Fruit fly (Drosophila melanogaster): ENCODE measurements around the gene smo.

smo gene

DNA sequence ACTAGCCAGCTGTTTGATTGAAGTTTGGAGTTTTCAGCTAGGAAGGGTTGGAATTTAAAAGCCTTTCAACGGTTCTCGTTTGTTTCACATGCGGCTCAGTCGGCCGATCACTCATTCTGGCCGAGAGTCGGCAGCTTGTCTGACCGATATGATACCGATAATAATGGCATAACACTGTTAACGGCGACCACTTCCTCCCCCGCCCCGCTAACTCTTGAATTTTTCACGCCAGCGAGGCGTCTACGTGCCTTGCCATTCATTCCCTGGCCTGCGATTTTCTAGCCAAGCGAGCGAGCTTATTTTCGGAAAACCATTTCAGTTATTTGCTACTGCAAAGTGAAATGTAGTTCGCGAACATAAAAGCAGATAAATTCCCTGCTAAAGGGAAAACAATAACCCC is 22.6 kb downstream of the smo start:
- TF ChIP-seq CG13204 (GFP tag; optimal IDR thresholded peaks at IDR 0.05): no peak
- no peak for TF ChIP-seq CG34367 (tag; optimal IDR thresholded peaks at IDR 0.05)
- no peak for TF ChIP-seq Ets98B (GFP tag; IDR thresholded peaks at IDR 0.05)
- no peak for TF ChIP-seq CG15710 (tag; optimal IDR thresholded peaks at IDR 0.05)
- TF ChIP-seq CG14655 (GFP tag; optimal IDR thresholded peaks at IDR 0.05): no peak
- no peak for TF ChIP-seq CG8159 (tag; optimal IDR thresholded peaks at IDR 0.05)

DNA sequence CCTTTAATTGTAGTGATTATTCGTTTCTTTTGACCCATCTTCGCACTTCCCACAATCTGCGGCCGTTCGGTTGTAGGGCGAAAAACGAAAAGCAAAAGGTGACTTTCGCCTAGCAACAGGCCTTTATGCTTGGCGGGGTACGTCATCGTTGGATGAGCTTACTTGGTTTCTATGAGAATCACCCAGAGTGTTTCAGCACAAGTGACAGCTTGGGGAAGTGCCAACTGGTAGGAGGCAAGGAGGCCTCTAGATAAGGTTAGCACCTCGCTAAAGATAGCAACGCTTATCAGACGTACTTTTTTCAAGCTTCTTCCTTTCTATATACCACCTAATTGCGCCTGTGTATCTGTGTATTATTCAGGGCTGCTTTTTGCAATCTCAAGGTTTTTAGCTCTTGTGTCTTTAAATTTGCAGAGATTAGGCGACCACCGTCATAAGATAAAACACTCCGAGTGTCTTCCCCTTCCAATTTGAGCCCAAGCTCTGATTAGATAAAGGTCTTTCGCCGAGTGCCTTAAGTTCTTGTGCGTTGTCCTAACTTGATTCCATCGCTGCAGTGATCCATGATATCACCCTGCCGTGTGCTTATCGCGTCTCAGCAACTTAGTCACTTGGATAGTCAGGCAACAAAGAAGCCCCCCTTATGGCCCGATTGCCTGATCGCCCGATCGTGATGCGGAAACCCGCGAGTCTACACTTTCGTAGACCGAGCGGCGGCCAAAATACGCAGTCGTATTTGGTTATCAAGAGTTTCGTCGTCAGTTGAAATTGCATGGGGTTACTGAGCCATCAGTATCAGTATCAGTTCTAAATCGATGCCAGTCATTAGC is 23.7 kb downstream of the smo start:
- TF ChIP-seq CG32121 (GFP tag; IDR thresholded peaks at IDR 0.05): no peak
- no peak for TF ChIP-seq CG10348 (GFP tag; IDR thresholded peaks at IDR 0.05)
- TF ChIP-seq D1 (tag; optimal IDR thresholded peaks at IDR 0.05): no peak
- no peak for TF ChIP-seq Pif1B (GFP tag; optimal IDR thresholded peaks at IDR 0.05)
- TF ChIP-seq CG8159 (tag; optimal IDR thresholded peaks at IDR 0.05): no peak
- no peak for TF ChIP-seq CG4496 (GFP tag; IDR thresholded peaks at IDR 0.05)
- TF ChIP-seq Ets98B (GFP tag; IDR thresholded peaks at IDR 0.05): no peak
- TF ChIP-seq rn (GFP tag; IDR thresholded peaks at IDR 0.05): no peak
- TF ChIP-seq CG12605 (GFP tag; IDR thresholded peaks at IDR 0.05): no peak

DNA sequence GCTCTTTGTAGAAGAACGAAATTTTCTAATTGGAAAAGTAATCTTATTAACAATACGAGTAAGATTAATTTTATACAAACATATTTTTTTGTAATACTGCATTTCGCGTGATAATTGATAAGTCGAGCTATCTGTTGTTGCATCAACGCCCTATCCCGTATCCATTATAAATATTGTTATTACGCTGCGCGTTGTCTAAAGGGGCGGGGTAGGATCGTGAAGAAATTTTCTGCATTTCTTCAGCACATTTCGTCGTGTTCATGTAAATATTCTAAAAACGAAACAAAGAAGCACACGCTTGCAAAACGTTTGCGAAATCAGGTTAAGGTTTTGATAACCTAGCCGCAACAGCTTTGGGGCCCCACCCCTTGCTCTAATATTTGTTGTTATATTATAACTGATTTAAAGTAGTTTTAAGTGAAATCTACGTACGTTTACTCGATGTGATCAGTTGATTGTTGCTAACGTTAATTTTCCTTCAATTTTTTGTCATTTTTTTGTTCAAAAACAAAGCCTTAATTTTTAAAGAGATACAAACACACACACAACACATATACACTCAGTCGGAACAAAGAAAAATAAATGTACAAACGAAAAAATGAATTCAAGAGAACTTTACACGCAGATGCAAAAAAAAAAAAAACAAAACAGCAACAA is 26.1 kb downstream of the smo start:
- no peak for TF ChIP-seq Ets98B (GFP tag; IDR thresholded peaks at IDR 0.05)

DNA sequence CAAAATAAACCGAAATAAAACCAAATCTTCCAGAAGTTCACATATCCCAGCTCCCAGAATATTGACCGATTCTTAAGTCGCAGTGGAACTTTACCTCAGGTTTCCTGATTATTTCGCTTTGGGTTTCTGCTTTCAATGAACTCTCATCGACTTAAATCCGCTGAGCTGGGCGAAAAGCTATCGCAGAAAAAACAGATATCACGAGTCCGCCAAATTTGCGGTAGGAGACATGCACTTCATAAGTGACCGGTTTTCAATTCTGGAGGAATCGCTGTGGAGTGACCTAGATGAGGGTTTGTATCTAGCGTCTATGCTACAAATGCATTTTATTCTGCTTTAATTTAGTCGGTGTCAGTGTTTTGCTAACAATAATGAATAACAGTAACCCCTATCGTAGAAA is 27.8 kb downstream of the smo start:
- TF ChIP-seq CG4496 (GFP tag; IDR thresholded peaks at IDR 0.05) (no peak), Pif1B (GFP tag; optimal IDR thresholded peaks at IDR 0.05) (no peak), rn (GFP tag; IDR thresholded peaks at IDR 0.05) (no peak), CG9948 (tag; optimal IDR thresholded peaks at IDR 0.05) (no peak), Pif1A (GFP tag; optimal IDR thresholded peaks at IDR 0.05) (no peak), CG13204 (GFP tag; optimal IDR thresholded peaks at IDR 0.05) (no peak), Ets98B (GFP tag; IDR thresholded peaks at IDR 0.05) (no peak), CG32121 (GFP tag; IDR thresholded peaks at IDR 0.05) (no peak), CG15710 (tag; optimal IDR thresholded peaks at IDR 0.05) (no peak), CG8159 (tag; optimal IDR thresholded peaks at IDR 0.05) (no peak), CG8301 (tag; optimal IDR thresholded peaks at IDR 0.05) (no peak), CG17806 (tag; optimal IDR thresholded peaks at IDR 0.05) (no peak), CG14655 (GFP tag; optimal IDR thresholded peaks at IDR 0.05) (no peak), CG10348 (GFP tag; IDR thresholded peaks at IDR 0.05) (no peak), D1 (tag; optimal IDR thresholded peaks at IDR 0.05) (no peak), fd96Ca (GFP tag; IDR thresholded peaks at IDR 0.05) (no peak), Snoo (tag; optimal IDR thresholded peaks at IDR 0.05) (no peak), CG34367 (tag; optimal IDR thresholded peaks at IDR 0.05) (no peak)

DNA sequence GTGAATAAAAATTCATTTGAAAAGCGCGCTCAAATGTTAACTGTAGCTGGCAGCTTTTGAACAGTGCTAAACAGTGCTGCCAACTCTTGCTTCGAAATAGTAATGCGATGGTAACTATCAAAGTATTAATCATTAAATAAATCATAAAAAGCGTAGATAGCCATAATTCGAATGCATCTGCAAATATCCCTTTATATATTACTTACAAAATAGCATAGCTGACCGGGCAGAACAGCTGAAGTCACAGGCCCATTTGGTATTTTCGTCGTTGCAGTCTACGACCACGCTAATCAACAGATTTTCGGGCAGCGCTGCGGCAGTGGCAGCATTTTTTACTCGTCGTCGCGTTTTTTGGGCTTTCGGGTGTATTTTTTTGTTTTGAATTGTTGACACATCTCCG is 28.3 kb downstream of the smo start, which contains the start of gene Plc21C:
Plc21C (plus strand) TSS at position 290 of the 400 bp plus-strand sequence.
- no peak for TF ChIP-seq fd96Ca (GFP tag; IDR thresholded peaks at IDR 0.05)
- TF ChIP-seq CG15710 (tag; optimal IDR thresholded peaks at IDR 0.05): peak; percentile 27
- TF ChIP-seq Snoo (tag; optimal IDR thresholded peaks at IDR 0.05): no peak
- peak; percentile 9 for TF ChIP-seq CG14655 (GFP tag; optimal IDR thresholded peaks at IDR 0.05)
- no peak for TF ChIP-seq CG32121 (GFP tag; IDR thresholded peaks at IDR 0.05)
- TF ChIP-seq CG13204 (GFP tag; optimal IDR thresholded peaks at IDR 0.05): no peak
- no peak for TF ChIP-seq gl (tag; optimal IDR thresholded peaks at IDR 0.05)
- peak; percentile 14 for TF ChIP-seq CG8159 (tag; optimal IDR thresholded peaks at IDR 0.05)
- TF ChIP-seq CG17806 (tag; optimal IDR thresholded peaks at IDR 0.05): peak; percentile 11

DNA sequence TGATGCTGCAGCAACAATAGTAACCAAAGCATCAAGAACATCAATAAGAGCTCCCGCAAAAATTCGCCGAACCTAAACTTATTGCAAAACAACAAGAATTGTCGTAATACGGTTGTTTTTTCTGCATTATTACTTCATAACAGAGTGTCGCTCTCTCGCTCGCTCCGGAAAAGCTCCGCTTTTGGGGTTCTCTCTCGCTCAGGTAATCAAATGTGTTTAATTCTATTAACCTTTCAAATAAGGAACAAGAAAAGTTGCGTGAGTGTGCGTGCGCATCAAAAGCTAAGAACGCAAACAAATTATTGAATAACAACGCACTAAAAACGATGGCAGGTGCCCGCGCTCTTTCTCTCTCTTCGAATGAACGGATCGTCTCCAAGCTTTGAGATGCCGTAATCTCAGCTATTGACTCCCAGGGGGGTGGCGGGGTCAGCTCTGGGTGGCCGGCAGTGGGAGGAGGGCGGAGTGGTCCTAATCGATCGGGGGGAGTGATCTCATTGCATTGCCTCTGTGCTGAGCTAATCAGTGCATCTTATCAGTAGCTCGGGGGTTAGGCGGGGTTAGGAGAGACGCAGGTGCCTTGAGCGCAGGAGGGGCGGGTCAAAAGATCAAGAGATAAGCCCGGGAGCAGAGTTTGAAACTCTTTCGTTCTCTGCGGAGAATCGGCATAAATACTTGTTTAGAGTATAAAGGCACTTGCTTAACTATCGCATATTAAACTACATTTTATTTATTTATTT is 29.0 kb downstream of the smo start:
- TF ChIP-seq Snoo (tag; optimal IDR thresholded peaks at IDR 0.05) (no peak), CG4496 (GFP tag; IDR thresholded peaks at IDR 0.05) (0 out of 3 replicates have a peak, but pooled peaks have one; percentile 33), EcR (GFP tag; optimal IDR thresholded peaks at IDR 0.05) (peak; percentile 14)

DNA sequence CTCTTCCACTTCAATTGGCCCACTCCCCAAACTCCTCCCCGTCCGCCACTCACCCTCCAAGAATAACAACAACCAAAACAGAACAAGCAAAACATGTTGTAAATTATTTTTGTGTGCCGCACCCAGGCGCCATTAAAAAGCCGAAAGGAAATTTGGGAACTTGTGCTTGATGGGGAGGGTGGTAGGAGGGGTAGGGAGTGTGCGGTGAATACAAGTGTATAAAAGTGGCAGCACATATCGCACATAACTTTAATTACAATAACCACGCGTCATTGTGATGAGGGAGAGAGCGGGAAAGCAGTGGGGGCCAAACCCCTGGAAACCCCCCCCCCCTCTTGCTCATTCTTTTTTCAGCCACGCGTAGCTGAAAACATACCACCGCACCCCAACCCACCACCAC is 29.7 kb downstream of the smo start:
- TF ChIP-seq Ets98B (GFP tag; IDR thresholded peaks at IDR 0.05) (no peak), EcR (GFP tag; optimal IDR thresholded peaks at IDR 0.05) (no peak), fd96Ca (GFP tag; IDR thresholded peaks at IDR 0.05) (no peak), CG15710 (tag; optimal IDR thresholded peaks at IDR 0.05) (no peak), CG34367 (tag; optimal IDR thresholded peaks at IDR 0.05) (no peak), CG13204 (GFP tag; optimal IDR thresholded peaks at IDR 0.05) (no peak), CG32121 (GFP tag; IDR thresholded peaks at IDR 0.05) (no peak), Pif1B (GFP tag; optimal IDR thresholded peaks at IDR 0.05) (no peak), rn (GFP tag; IDR thresholded peaks at IDR 0.05) (no peak), CG4496 (GFP tag; IDR thresholded peaks at IDR 0.05) (no peak), CG17806 (tag; optimal IDR thresholded peaks at IDR 0.05) (no peak), Pif1A (GFP tag; optimal IDR thresholded peaks at IDR 0.05) (no peak), gl (tag; optimal IDR thresholded peaks at IDR 0.05) (no peak), CG12605 (GFP tag; IDR thresholded peaks at IDR 0.05) (no peak), CG14655 (GFP tag; optimal IDR thresholded peaks at IDR 0.05) (no peak), CG10348 (GFP tag; IDR thresholded peaks at IDR 0.05) (no peak), CG8301 (tag; optimal IDR thresholded peaks at IDR 0.05) (no peak), CG9948 (tag; optimal IDR thresholded peaks at IDR 0.05) (no peak), CG8159 (tag; optimal IDR thresholded peaks at IDR 0.05) (no peak)
